Worm (Caenorhabditis elegans) whole organism, L1 larva: ENCODE results near the gene K03B4.1.

Experiments
- lin-15B ChIP-seq: fragments of 150-350 bp; sonication (generic microtip); optimal IDR thresholded peaks from 3 replicates; lab custom pipeline; 2014; ENCODE audit warnings: missing biosample characterization, missing genetic modification characterization
- nhr-28 ChIP-seq: fragments of 150-350 bp; optimal IDR thresholded peaks from 2 replicates; lab custom pipeline; 2014; ENCODE audit warnings: missing biosample characterization, missing genetic modification characterization
- zag-1 ChIP-seq: fragments of 150-350 bp; optimal IDR thresholded peaks from 2 replicates; lab custom pipeline; 2014; ENCODE audit warnings: missing biosample characterization, missing genetic modification characterization

DNA sequence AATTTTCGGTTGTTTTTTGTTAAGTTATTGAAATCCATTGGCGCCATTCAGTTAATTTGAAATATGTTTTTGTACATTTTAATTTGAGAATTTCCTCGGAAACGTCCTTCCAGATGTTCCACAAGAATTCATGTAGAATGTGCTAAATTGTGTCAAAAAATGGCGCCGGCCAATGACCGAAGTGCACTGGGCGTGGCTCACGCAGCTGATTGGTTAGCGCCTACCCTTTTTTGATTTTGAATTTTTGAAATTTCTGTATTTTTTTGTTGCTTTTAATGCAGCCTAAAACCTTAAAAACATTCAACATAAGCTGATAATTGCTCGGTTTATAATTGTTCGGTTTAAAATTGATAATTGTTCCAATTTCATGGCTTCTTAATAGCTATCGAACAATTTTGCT, 12.3 kb upstream of the K03B4.1 start:
- TF ChIP-seq nhr-28 (tag; lab: Kevin White, UChicago) (no peak), zag-1 (tag; lab: Kevin White, UChicago) (no peak), lin-15B (no peak)
